Fruit fly (Drosophila melanogaster): ENCODE results near the gene Meltrin.

Gene Meltrin

dm6 chr3R:14730595-14730994, 33.5 kb upstream of the Meltrin start (continued):
- TF ChIP-seq CG4617 (GFP tag; optimal IDR thresholded peaks at IDR 0.05; ENCODE audit: borderline replicate concordance), result no peak
- no peak for TF ChIP-seq wek (GFP tag; optimal IDR thresholded peaks at IDR 0.05)
- TF ChIP-seq jigr1 (GFP tag; IDR thresholded peaks at IDR 0.05), result no peak
- peak; percentile 36 for TF ChIP-seq nom (GFP tag; optimal IDR thresholded peaks at IDR 0.05)
- no peak for TF ChIP-seq CG8290 (GFP tag; optimal IDR thresholded peaks at IDR 0.05)
- peak in 1 of 2 experiments; percentile 8 for TF ChIP-seq CG8290 (tag; optimal IDR thresholded peaks at IDR 0.05)
- TF ChIP-seq Nf-YA (GFP tag; IDR thresholded peaks at IDR 0.05), result 0 out of 2 replicates have a peak, but pooled peaks have one; percentile 29
- no peak for TF ChIP-seq croc (GFP tag; conservative IDR thresholded peaks at IDR 0.05)
- TF ChIP-seq CG34224 (GFP tag; IDR thresholded peaks at IDR 0.05; ENCODE audit: partially characterized antibody), result peak; percentile 13; the same call in 1 of the 3 replicates
- TF ChIP-seq CG15479 (GFP tag; optimal IDR thresholded peaks at IDR 0.05), result no peak
- no peak for TF ChIP-seq emc (GFP tag; optimal IDR thresholded peaks at IDR 0.05)
- TF ChIP-seq ERR (GFP tag; optimal IDR thresholded peaks at IDR 0.05), result no peak
- peak; percentile 10 for TF ChIP-seq CG12769 (tag; optimal IDR thresholded peaks at IDR 0.05)

- TF ChIP-seq cad (GFP tag; optimal IDR thresholded peaks at IDR 0.05), result no peak
- no peak for TF ChIP-seq TFAM (GFP tag; optimal IDR thresholded peaks at IDR 0.05)
- no peak for TF ChIP-seq wdn (GFP tag; IDR thresholded peaks at IDR 0.05)
- TF ChIP-seq HLHmδ (GFP tag; optimal IDR thresholded peaks at IDR 0.05), result no peak
- TF ChIP-seq CG11504 (tag; optimal IDR thresholded peaks at IDR 0.05), result peak; percentile 13
- TF ChIP-seq NK7.1 (GFP tag; optimal IDR thresholded peaks at IDR 0.05), result no peak
- TF ChIP-seq CG7372 (GFP tag; IDR thresholded peaks at IDR 0.05), result no peak
- no peak for TF ChIP-seq bab2 (GFP tag; optimal IDR thresholded peaks at IDR 0.05)
- peak; percentile 63 for TF ChIP-seq cwo (GFP tag; optimal IDR thresholded peaks at IDR 0.05)
- TF ChIP-seq prd (optimal IDR thresholded peaks at IDR 0.05), result no peak
- no peak for TF ChIP-seq prd (GFP tag; IDR thresholded peaks at IDR 0.05)
- TF ChIP-seq CG12769 (tag; optimal IDR thresholded peaks at IDR 0.05), result peak; percentile 35
- TF ChIP-seq Hr39 (optimal IDR thresholded peaks at IDR 0.05), result no peak
- TF ChIP-seq schlank (tag; optimal IDR thresholded peaks at IDR 0.05), result no peak
- peak in 1 of 2 experiments; percentile 68 for TF ChIP-seq Pdp1 (GFP tag; optimal IDR thresholded peaks at IDR 0.05)
- no peak for TF ChIP-seq Myb (GFP tag; optimal IDR thresholded peaks at IDR 0.05)
- peak; percentile 34 for TF ChIP-seq Med (GFP tag)
- no peak for TF ChIP-seq knrl (GFP tag; IDR thresholded peaks at IDR 0.05; ENCODE audit: partially characterized antibody)
- TF ChIP-seq CG10147 (GFP tag; optimal IDR thresholded peaks at IDR 0.05), result no peak
- no peak for TF ChIP-seq tna (GFP tag; IDR thresholded peaks at IDR 0.05; ENCODE audit: partially characterized antibody)
- no peak for TF ChIP-seq nmo (GFP tag; optimal IDR thresholded peaks at IDR 0.05)
- TF ChIP-seq ham (GFP tag; IDR thresholded peaks at IDR 0.05), result no peak
- 0 out of 4 replicates have a peak, but pooled peaks have one; percentile 9 for TF ChIP-seq chinmo (GFP tag; IDR thresholded peaks at IDR 0.05; ENCODE audit: partially characterized antibody)
- TF ChIP-seq pzg (GFP tag; optimal IDR thresholded peaks at IDR 0.05), result no peak
- TF ChIP-seq Adf1 (GFP tag; IDR thresholded peaks at IDR 0.05), result no peak
- TF ChIP-seq CG17912 (GFP tag; optimal IDR thresholded peaks at IDR 0.05), result no peak
- peak in 1 of 2 experiments; percentile 39 for TF ChIP-seq eve (GFP tag; optimal IDR thresholded peaks at IDR 0.05)
- TF ChIP-seq gem (tag; optimal IDR thresholded peaks at IDR 0.05), result peak; percentile 9
- TF ChIP-seq CG6854 (GFP tag; optimal IDR thresholded peaks at IDR 0.05), result no peak
- no peak for TF ChIP-seq CG9797 (GFP tag; optimal IDR thresholded peaks at IDR 0.05)
- no peak for TF ChIP-seq CG16863 (GFP tag; optimal IDR thresholded peaks at IDR 0.05)
- TF ChIP-seq CG3281 (GFP tag; optimal IDR thresholded peaks at IDR 0.05), result no peak
- TF ChIP-seq CG43689 (GFP tag; IDR thresholded peaks at IDR 0.05), result no peak
- TF ChIP-seq CG10565 (GFP tag; optimal IDR thresholded peaks at IDR 0.05), result no peak
- TF ChIP-seq MTF-1 (GFP tag; optimal IDR thresholded peaks at IDR 0.05; ENCODE audit: borderline replicate concordance), result no peak
- TF ChIP-seq CG6813 (GFP tag; optimal IDR thresholded peaks at IDR 0.05), result no peak
Observed at dm6 chr3R:14729686-14730493, 32.8 kb upstream of the Meltrin start.

All from whole organism, embryonic.